Worm (Caenorhabditis elegans): Measurements from ENCODE around the gene srbc-3.

DNA sequence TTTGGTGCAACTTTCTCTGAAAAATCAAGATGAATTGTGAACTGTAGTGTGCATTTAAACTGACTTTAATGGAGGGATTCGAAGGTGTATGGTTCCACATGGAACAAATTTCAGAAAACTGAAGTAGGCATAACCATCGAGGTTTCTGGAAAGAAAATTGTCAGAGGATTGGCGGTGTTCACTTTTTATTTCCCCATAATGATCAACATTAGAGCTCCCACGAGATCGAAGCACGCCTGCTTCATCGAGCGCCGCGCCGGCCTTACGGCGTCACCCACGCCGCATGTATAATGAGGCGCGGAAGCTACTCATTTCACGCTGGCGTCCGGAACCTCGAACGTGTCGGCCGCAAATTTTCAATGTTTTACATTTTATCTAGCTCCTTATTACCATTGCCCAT lies 20.1 kb upstream of the srbc-3 start:
- TF ChIP-seq him-1 (tag; optimal IDR thresholded peaks at IDR 0.05) (no peak), dao-5 (tag; optimal IDR thresholded peaks at IDR 0.05) (no peak)
